Worm (Caenorhabditis elegans) whole organism, late embryonic: ENCODE data around the gene Y97E10AR.6.
A peak's percentile ranks its signal among the peaks of the same experiment; 100 is the strongest.

Source experiments
- C08G9.2 ChIP-seq: sonication (generic microtip); optimal IDR thresholded peaks from 2 replicates; lab custom pipeline; 2016; ENCODE audit warnings: mild to moderate bottlenecking, missing genetic modification characterization, moderate library complexity, missing compliant biosample characterization
- C38D4.7 ChIP-seq: fragments of 200-800 bp; sonication (Bioruptor generic); optimal IDR thresholded peaks from 2 replicates; lab custom pipeline; 2018; ENCODE audit warnings: mild to moderate bottlenecking, missing genetic modification characterization, moderate library complexity, missing compliant biosample characterization
- K02D7.2 ChIP-seq: sonication (generic microtip); optimal IDR thresholded peaks from 2 replicates; lab custom pipeline; 2017; ENCODE audit warnings: mild to moderate bottlenecking, missing genetic modification characterization, missing compliant biosample characterization
- K09A11.1 ChIP-seq: sonication (generic microtip); optimal IDR thresholded peaks from 2 replicates; lab custom pipeline; 2017; ENCODE audit warnings: antibody characterized with exemption, mild to moderate bottlenecking, missing genetic modification characterization, missing compliant biosample characterization; ENCODE audit not compliant: insufficient read depth
- T23F11.4 ChIP-seq: fragments of 200-800 bp; sonication (Bioruptor generic); optimal IDR thresholded peaks from 2 replicates; lab custom pipeline; 2018; ENCODE audit warnings: mild to moderate bottlenecking, missing genetic modification characterization, missing compliant biosample characterization
- Y22D7AL.16 ChIP-seq: sonication (generic microtip); optimal IDR thresholded peaks from 2 replicates; lab custom pipeline; 2016; ENCODE audit warnings: missing genetic modification characterization, missing compliant biosample characterization
- ahr-1 ChIP-seq: sonication (generic microtip); optimal IDR thresholded peaks from 2 replicates; lab custom pipeline; 2016; ENCODE audit warnings: missing genetic modification characterization, missing compliant biosample characterization
- ama-1 ChIP-seq: fragments of 150-350 bp; optimal IDR thresholded peaks from 2 replicates; lab custom pipeline; 2014
- ceh-14 ChIP-seq: sonication (generic microtip); optimal IDR thresholded peaks from 2 replicates; lab custom pipeline; 2016; ENCODE audit warnings: missing genotype, missing genetic modification characterization, missing compliant biosample characterization
- ceh-18 ChIP-seq: sonication (generic microtip); optimal IDR thresholded peaks from 2 replicates; lab custom pipeline; 2016; ENCODE audit warnings: missing genetic modification characterization, missing compliant biosample characterization
- ceh-2 ChIP-seq: sonication (generic microtip); optimal IDR thresholded peaks from 2 replicates; lab custom pipeline; 2016; ENCODE audit warnings: missing genotype, missing genetic modification characterization, missing compliant biosample characterization
- ceh-24 ChIP-seq: sonication (generic microtip); optimal IDR thresholded peaks from 2 replicates; lab custom pipeline; 2016; ENCODE audit warnings: mild to moderate bottlenecking, missing genetic modification characterization, missing compliant biosample characterization
- ceh-30 ChIP-seq: fragments of 150-350 bp; optimal IDR thresholded peaks from 2 replicates; lab custom pipeline; 2014; ENCODE audit warnings: missing biosample characterization, missing genetic modification characterization
- ceh-31 ChIP-seq: sonication (generic microtip); optimal IDR thresholded peaks from 2 replicates; lab custom pipeline; 2016; ENCODE audit warnings: missing genetic modification characterization, missing compliant biosample characterization
- ceh-34 ChIP-seq: sonication (generic microtip); optimal IDR thresholded peaks from 2 replicates; lab custom pipeline; 2016; ENCODE audit warnings: mild to moderate bottlenecking, missing genetic modification characterization, missing compliant biosample characterization
- ceh-48 ChIP-seq: sonication (generic microtip); optimal IDR thresholded peaks from 2 replicates; lab custom pipeline; 2016; ENCODE audit warnings: missing genetic modification characterization, inconsistent platforms, missing compliant biosample characterization
- ceh-6 ChIP-seq: fragments of 200-800 bp; sonication (Bioruptor generic); optimal IDR thresholded peaks from 2 replicates; lab custom pipeline; 2018; ENCODE audit warnings: mild to moderate bottlenecking, missing genetic modification characterization, missing compliant biosample characterization
- ceh-9 ChIP-seq: sonication (generic microtip); optimal IDR thresholded peaks from 2 replicates; lab custom pipeline; 2016; ENCODE audit warnings: mild to moderate bottlenecking, missing genetic modification characterization, inconsistent platforms, missing compliant biosample characterization
- dmd-4 ChIP-seq: sonication (generic microtip); optimal IDR thresholded peaks from 2 replicates; lab custom pipeline; 2016; ENCODE audit warnings: borderline replicate concordance, missing genetic modification characterization, missing compliant biosample characterization
- dve-1 ChIP-seq: sonication (generic microtip); optimal IDR thresholded peaks from 2 replicates; lab custom pipeline; 2017; ENCODE audit warnings: antibody characterized with exemption, mild to moderate bottlenecking, missing genetic modification characterization, missing compliant biosample characterization
- elt-2 ChIP-seq: sonication (generic microtip); optimal IDR thresholded peaks from 2 replicates; lab custom pipeline; 2016; ENCODE audit warnings: missing genetic modification reagents, missing genetic modification characterization, missing compliant biosample characterization
- eyg-1 ChIP-seq: sonication (generic microtip); optimal IDR thresholded peaks from 2 replicates; lab custom pipeline; 2016; ENCODE audit warnings: missing genotype, missing genetic modification characterization, missing compliant biosample characterization
- gmeb-2 ChIP-seq: sonication (generic microtip); optimal IDR thresholded peaks from 2 replicates; lab custom pipeline; 2016; ENCODE audit warnings: missing genetic modification characterization, inconsistent platforms, missing compliant biosample characterization
- hlh-30 ChIP-seq: sonication (generic microtip); optimal IDR thresholded peaks from 2 replicates; lab custom pipeline; 2017; ENCODE audit warnings: antibody characterized with exemption, missing genetic modification characterization, missing compliant biosample characterization; ENCODE audit not compliant: insufficient read depth
- hlh-6 ChIP-seq: sonication (generic microtip); optimal IDR thresholded peaks from 2 replicates; lab custom pipeline; 2016; ENCODE audit warnings: missing genotype, missing genetic modification characterization, missing compliant biosample characterization
- hlh-8 ChIP-seq: sonication (generic microtip); optimal IDR thresholded peaks from 2 replicates; lab custom pipeline; 2016; ENCODE audit warnings: missing genotype, missing genetic modification characterization, missing compliant biosample characterization
- lim-6 ChIP-seq: sonication (generic microtip); optimal IDR thresholded peaks from 2 replicates; lab custom pipeline; 2016; ENCODE audit warnings: missing genetic modification characterization, missing compliant biosample characterization
- madf-2 ChIP-seq: sonication (generic microtip); optimal IDR thresholded peaks from 2 replicates; lab custom pipeline; 2017; ENCODE audit warnings: missing genetic modification characterization, missing compliant biosample characterization
- nfya-1 ChIP-seq: sonication (generic microtip); optimal IDR thresholded peaks from 2 replicates; lab custom pipeline; 2017; ENCODE audit warnings: missing genetic modification characterization, mild to moderate bottlenecking, missing compliant biosample characterization, antibody characterized with exemption, moderate library complexity
- npax-4 ChIP-seq: sonication (generic microtip); optimal IDR thresholded peaks from 2 replicates; lab custom pipeline; 2016; ENCODE audit warnings: missing genetic modification characterization, missing compliant biosample characterization
- odd-2 ChIP-seq: sonication (generic microtip); optimal IDR thresholded peaks from 2 replicates; lab custom pipeline; 2017; ENCODE audit warnings: antibody characterized with exemption, mild to moderate bottlenecking, missing genetic modification characterization, missing compliant biosample characterization
- pqm-1 ChIP-seq: sonication (generic microtip); optimal IDR thresholded peaks from 2 replicates; lab custom pipeline; 2016; ENCODE audit warnings: missing genetic modification characterization, missing compliant biosample characterization
- ref-2 ChIP-seq: sonication (generic microtip); optimal IDR thresholded peaks from 2 replicates; lab custom pipeline; 2016; ENCODE audit warnings: missing genetic modification characterization, missing compliant biosample characterization
- rnt-1 ChIP-seq: sonication (generic microtip); optimal IDR thresholded peaks from 2 replicates; lab custom pipeline; 2016; ENCODE audit warnings: missing genetic modification characterization, missing compliant biosample characterization
- sdc-2 ChIP-seq: sonication (generic microtip); optimal IDR thresholded peaks from 2 replicates; lab custom pipeline; 2016; ENCODE audit warnings: missing genotype, missing genetic modification characterization, missing compliant biosample characterization
- syd-9 ChIP-seq: sonication (generic microtip); optimal IDR thresholded peaks from 2 replicates; lab custom pipeline; 2016; ENCODE audit warnings: mild to moderate bottlenecking, missing genetic modification characterization, moderate library complexity, missing compliant biosample characterization
- tbx-2 ChIP-seq: sonication (generic microtip); optimal IDR thresholded peaks from 2 replicates; lab custom pipeline; 2016; ENCODE audit warnings: missing genetic modification characterization, missing compliant biosample characterization
- unc-3 ChIP-seq, 2 experiments: fragments of 200-800 bp in 1 of 2; sonication (Bioruptor generic) in 1 of 2; sonication (generic microtip) in 1 of 2; conservative IDR thresholded peaks in 1 of 2; optimal IDR thresholded peaks in 1 of 2; 2 replicates each; pipeline versions ENCODE4 v1.3.6 to Lab custom; 2016 to 2022; ENCODE audit warnings: missing compliant biosample characterization in 2 of 2, missing genetic modification characterization in 2 of 2, missing genetic modification reagents in 1 of 2
- unc-42 ChIP-seq: sonication (generic microtip); optimal IDR thresholded peaks from 2 replicates; lab custom pipeline; 2016; ENCODE audit warnings: missing genotype, missing genetic modification characterization, missing compliant biosample characterization

The Y97E10AR.6 gene

DNA sequence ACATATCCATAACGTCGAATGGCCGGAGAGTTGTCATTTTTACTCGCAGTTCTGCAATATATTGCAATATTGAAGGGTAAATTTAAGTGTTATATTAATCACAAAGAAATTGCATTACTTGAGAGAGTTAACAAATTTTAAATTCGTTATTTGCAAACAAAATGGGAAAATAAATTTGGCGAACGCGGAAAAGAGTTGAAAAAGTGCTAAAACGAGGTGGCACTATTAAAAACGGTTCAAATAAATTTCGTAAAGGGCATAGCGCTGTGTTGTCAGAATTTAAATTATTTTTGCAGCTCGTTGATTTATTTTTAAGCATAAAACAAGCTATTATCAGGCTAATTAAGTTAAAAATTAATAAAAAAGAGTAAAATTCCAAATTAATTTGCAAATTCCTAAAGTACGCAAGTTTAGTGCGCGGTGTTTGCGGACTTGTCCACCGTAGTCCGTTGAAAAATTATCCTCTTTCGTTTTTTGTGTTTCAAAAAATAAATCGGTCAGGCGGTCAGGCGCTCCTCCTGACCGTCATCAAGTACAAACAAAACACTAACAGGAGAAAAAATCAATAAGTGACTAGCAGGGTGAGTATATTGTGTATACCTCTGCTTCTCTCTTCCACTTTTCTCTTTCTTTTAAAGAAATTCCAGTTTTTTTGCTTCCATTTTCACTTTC lies 30.2 kb downstream of the Y97E10AR.6 start, which contains the start of the genes natb-1 and abhd-12:
TSS of gene natb-1 (minus strand) at position 51 of the 672 bp plus-strand sequence.
TSS of gene abhd-12 (plus strand) at position 499 of the 672 bp plus-strand sequence.
- peak; percentile 27 for TF ChIP-seq ceh-30 (tag; lab: Kevin White, UChicago)
- TF ChIP-seq ama-1 (lab: Kevin White, UChicago), result no peak
- peak; percentile 16 for TF ChIP-seq hlh-30 (tag; lab: Kevin White, UChicago)
- TF ChIP-seq ceh-14, result peak; percentile 70
- peak; percentile 77 for TF ChIP-seq unc-42 (tag; lab: Kevin White, UChicago)
- TF ChIP-seq elt-2, result no peak

DNA sequence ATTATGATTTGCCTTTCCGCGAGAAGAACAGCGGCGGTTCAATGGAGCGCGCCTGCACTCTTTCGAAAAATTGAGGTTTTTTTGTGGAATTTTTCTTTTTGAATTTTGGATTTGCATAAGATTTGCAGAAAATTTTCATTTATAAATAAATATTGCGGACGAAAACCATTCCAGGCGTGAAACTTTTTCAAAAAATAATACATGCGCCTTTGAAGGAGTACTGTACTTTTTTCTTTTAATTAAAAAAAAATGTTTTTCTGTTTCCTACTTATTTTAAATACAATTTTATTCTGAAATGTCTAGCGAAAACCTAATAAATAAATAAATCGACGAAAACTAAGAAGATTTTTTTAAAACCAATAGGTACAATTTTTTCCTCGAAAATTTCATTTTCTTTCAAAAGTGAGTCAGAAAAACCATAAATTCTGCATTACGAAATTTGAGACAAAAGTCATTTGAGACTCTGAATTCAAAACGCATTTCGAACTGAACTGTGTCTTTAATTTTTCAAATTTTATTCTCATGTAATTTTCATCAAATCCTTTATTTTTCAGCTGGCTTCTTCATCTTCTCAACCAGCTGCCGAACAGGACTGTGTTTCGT lies 32.7 kb downstream of the Y97E10AR.6 start, which contains the start of gene F26D11.1:
TSS of gene F26D11.1 (plus strand) at position 553 of the 603 bp plus-strand sequence.
- TF ChIP-seq hlh-8 (tag; lab: Kevin White, UChicago) (no peak), unc-3 (GFP tag; conservative IDR thresholded peaks at IDR 0.05; lab: Robert Waterston, UW) (no peak), unc-3 (tag; optimal IDR thresholded peaks at IDR 0.05; lab: Kevin White, UChicago) (no peak), ahr-1 (tag; lab: Kevin White, UChicago) (no peak), eyg-1 (no peak), ceh-6 (GFP tag; lab: Kevin White, UChicago) (no peak), K02D7.2 (tag; lab: Kevin White, UChicago) (no peak), dmd-4 (tag; lab: Kevin White, UChicago) (no peak), lim-6 (no peak), Y22D7AL.16 (no peak), odd-2 (no peak), T23F11.4 (no peak), rnt-1 (tag; lab: Kevin White, UChicago) (no peak), K09A11.1 (tag; lab: Kevin White, UChicago) (no peak), gmeb-2 (no peak)
- TF ChIP-seq, all 69 proteins: peak for 0

ce11 chrV:7980370-7980987 lies 33.3 kb downstream of the Y97E10AR.6 start:
- peak; percentile 62 for TF ChIP-seq unc-42 (tag; lab: Kevin White, UChicago)
- TF ChIP-seq eyg-1, result no peak
- TF ChIP-seq odd-2, result no peak
- TF ChIP-seq rnt-1 (tag; lab: Kevin White, UChicago), result no peak

ce11 chrV:7978798-7979197 lies 35.0 kb downstream of the Y97E10AR.6 start:
- TF ChIP-seq madf-2 (tag; lab: Kevin White, UChicago) (peak; percentile 26), ceh-2 (tag; lab: Kevin White, UChicago) (peak; percentile 15), nfya-1 (tag; lab: Kevin White, UChicago) (peak; percentile 48), elt-2 (peak; percentile 12), dve-1 (tag; lab: Kevin White, UChicago) (no peak), ceh-34 (peak; percentile 14), ceh-24 (tag; lab: Kevin White, UChicago) (no peak), syd-9 (tag; lab: Kevin White, UChicago) (no peak), pqm-1 (tag; lab: Kevin White, UChicago) (no peak), T23F11.4 (peak; percentile 52), npax-4 (tag; lab: Kevin White, UChicago) (no peak), ceh-31 (tag; lab: Kevin White, UChicago) (peak; percentile 39), ceh-18 (tag; lab: Kevin White, UChicago) (peak; percentile 11), hlh-6 (tag; lab: Kevin White, UChicago) (peak; percentile 28), C38D4.7 (GFP tag; lab: Kevin White, UChicago) (no peak), ref-2 (tag; lab: Kevin White, UChicago) (peak; percentile 69), ceh-9 (tag; lab: Kevin White, UChicago) (no peak), C08G9.2 (no peak), tbx-2 (peak; percentile 37), sdc-2 (peak; percentile 15), ceh-48 (no peak)
